Worm (Caenorhabditis elegans) whole organism, L4/young adult: ENCODE data around the gene glb-4.

Experiments used
- dao-5 ChIP-seq: sonication (generic microtip); optimal IDR thresholded peaks from 2 replicates; lab custom pipeline; 2016; ENCODE audit warnings: missing genotype, missing genetic modification characterization, moderate library complexity, missing compliant biosample characterization
- him-1 ChIP-seq: sonication (generic microtip); optimal IDR thresholded peaks from 2 replicates; lab custom pipeline; 2016; ENCODE audit warnings: missing genotype, missing genetic modification reagents, missing genetic modification characterization, missing compliant biosample characterization

DNA sequence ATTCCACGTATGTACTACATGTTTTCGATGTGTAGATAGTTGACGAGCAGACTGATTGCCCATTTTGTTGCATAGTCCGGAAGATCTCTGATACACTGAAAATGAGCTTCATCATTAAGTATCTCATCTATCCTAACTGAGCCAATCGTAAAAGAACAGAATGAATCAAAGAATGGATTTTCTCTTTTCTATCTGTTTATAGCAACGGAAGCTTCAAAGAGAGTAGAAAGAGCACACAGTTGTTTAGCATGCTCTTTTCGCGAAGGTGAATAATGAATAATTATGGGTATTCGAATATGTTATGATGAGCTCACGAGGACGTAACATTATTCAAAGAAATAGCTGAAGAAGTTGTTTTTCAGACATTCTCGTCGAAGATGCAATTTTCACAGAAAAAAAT is at the start of gene glb-4:
- TF ChIP-seq him-1 (tag; lab: Kevin White, UChicago) (no peak), dao-5 (tag; lab: Kevin White, UChicago) (no peak)
